Worm (Caenorhabditis elegans): ENCODE results near the gene nhr-106.

DNA sequence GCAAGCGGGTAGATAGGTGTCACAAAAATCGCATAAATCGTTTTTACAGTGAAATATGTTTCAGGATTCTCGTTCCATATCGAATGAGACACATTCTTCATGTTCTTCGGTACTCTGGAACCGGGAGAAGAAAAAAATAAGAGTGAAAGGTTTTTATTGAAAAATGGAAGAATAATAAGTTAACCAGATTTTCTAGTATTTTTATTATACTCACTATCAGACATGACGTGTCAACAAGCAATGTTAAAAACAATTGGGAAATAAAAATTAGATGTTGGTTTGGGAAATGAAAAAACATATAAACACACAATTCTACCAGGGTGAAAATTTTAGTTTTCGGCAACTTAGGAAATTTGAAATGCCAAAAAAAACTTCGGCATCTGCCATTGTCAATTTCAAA, 23.0 kb downstream of the nhr-106 start, which contains the start of gene srh-37:
- TF ChIP-seq nfya-1 (tag; optimal IDR thresholded peaks at IDR 0.05) (no peak), fkh-10 (GFP tag; optimal IDR thresholded peaks at IDR 0.05) (no peak), ceh-6 (GFP tag; optimal IDR thresholded peaks at IDR 0.05) (no peak), pha-4 (tag; optimal IDR thresholded peaks at IDR 0.05) (no peak), nhr-232 (tag; optimal IDR thresholded peaks at IDR 0.05) (no peak), lim-6 (tag; optimal IDR thresholded peaks at IDR 0.05) (no peak), ref-2 (tag; optimal IDR thresholded peaks at IDR 0.05) (no peak), hlh-8 (tag; optimal IDR thresholded peaks at IDR 0.05) (no peak), syd-9 (tag; optimal IDR thresholded peaks at IDR 0.05) (no peak), ama-1 (optimal IDR thresholded peaks at IDR 0.05) (no peak), ceh-9 (tag; optimal IDR thresholded peaks at IDR 0.05) (no peak), zip-5 (tag; optimal IDR thresholded peaks at IDR 0.05) (no peak)
